Fruit fly (Drosophila melanogaster) whole organism, pupa: ENCODE measurements around the gene Ir7e.

Experiments used
- CG10348 ChIP-seq: fragments of 200-800 bp; sonication (Bioruptor generic); IDR thresholded peaks from 2 replicates; pipeline ENCODE4 v1.3.6; 2022; ENCODE audit warnings: missing biosample characterization, missing genetic modification characterization
- CG32121 ChIP-seq: fragments of 200-800 bp; sonication (Bioruptor generic); IDR thresholded peaks from 2 replicates; pipeline ENCODE4 v1.3.6; 2022; ENCODE audit warnings: missing biosample characterization, missing genetic modification characterization
- CG8301 ChIP-seq: fragments of 200-800 bp; sonication (Bioruptor generic); optimal IDR thresholded peaks from 2 replicates; lab custom pipeline; 2018; ENCODE audit warnings: missing biosample characterization, mild to moderate bottlenecking, missing genetic modification characterization
- Pif1B ChIP-seq: fragments of 200-800 bp; sonication (Bioruptor generic); optimal IDR thresholded peaks from 3 replicates; lab custom pipeline; 2016; ENCODE audit warnings: missing biosample characterization, missing genetic modification characterization

DNA sequence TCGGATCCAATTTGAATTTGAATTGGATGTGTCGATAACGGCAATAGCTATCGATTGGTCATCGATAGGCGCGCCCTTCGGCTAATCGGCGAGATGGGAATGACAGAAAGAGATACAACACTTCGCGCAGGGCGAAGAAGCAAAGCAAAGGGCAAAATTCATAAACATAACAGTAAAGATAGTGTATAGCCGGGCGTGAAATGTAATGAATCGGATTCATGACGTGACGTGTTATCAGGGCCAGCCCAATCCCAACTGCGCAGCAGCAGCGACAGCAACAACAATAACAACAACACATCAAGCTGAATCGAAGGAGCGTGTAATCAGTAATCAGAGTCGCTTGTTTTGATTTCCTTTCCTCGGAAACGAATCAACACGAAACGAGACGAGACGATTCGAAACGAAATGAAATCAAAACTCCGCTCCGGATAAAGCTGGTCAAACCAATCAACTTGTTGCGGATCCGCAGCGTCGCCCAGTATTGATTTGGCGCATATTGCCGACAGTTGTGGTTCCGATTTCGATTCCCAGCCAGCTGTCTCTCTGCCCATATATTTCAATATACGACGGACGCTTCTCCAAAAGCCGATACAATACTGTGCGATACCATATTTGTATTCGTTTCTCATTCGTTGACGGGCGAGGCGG, 30.6 kb upstream of the Ir7e start, which contains the start of gene snz:
- no peak for TF ChIP-seq CG32121 (GFP tag; lab: Robert Waterston, UW)
- TF ChIP-seq CG10348 (GFP tag; lab: Robert Waterston, UW) = no peak
- no peak for TF ChIP-seq CG8301 (tag; lab: Kevin White, UChicago)
- no peak for TF ChIP-seq Pif1B
